Fruit fly (Drosophila melanogaster): ENCODE data around the gene CG14451.

DNA sequence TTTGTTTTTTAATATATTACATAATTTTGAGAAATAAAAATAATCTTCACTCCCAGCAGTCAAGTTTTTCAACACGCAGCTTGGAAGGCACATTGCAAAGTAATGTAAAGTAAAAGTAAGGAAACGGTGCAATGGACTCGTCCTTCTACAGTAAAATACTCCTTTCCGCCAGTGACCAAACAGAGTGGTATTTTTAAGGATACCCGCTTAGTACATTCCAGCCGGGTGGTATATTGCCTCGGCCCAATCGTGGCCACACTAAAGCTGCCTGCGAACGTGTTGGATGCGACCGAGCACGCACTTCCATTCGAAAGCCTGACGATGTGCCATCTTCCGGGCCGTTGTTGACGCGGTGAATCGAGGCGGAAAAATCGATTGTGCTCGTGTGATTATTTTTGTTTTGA is 27.3 kb upstream of the CG14451 start, which contains the start of gene SPoCk:
- TF ChIP-seq Myc (optimal IDR thresholded peaks at IDR 0.05) (no peak), ttk (optimal IDR thresholded peaks at IDR 0.05) (no peak), psq (optimal IDR thresholded peaks at IDR 0.05) (no peak), insv (optimal IDR thresholded peaks at IDR 0.05) (no peak)
